Fruit fly (Drosophila melanogaster) whole organism, prepupa: ENCODE results near the gene Pdi.

Experiments
- Blimp-1 ChIP-seq: fragments of 200-800 bp; sonication (Bioruptor generic); optimal IDR thresholded peaks from 3 replicates; lab custom pipeline; 2017; ENCODE audit warnings: missing biosample characterization, missing genetic modification characterization, mild to moderate bottlenecking, moderate library complexity, missing genetic modification reagents
- CG10631 ChIP-seq: fragments of 200-800 bp; sonication (Bioruptor generic); optimal IDR thresholded peaks from 2 replicates; lab custom pipeline; 2016; ENCODE audit warnings: missing biosample characterization, missing genetic modification characterization
- CG10669 ChIP-seq: fragments of 200-800 bp; sonication (Bioruptor generic); optimal IDR thresholded peaks from 3 replicates; lab custom pipeline; 2018; ENCODE audit warnings: missing biosample characterization, mild to moderate bottlenecking, missing genetic modification characterization, moderate library complexity
- CG11294 ChIP-seq: fragments of 200-800 bp; sonication (Bioruptor generic); IDR thresholded peaks from 2 replicates; pipeline ENCODE4 v1.3.6; 2022; ENCODE audit warnings: missing biosample characterization, missing genetic modification characterization
- CG11762 ChIP-seq: fragments of 200-800 bp; sonication (Bioruptor generic); optimal IDR thresholded peaks from 3 replicates; lab custom pipeline; 2016; ENCODE audit warnings: missing biosample characterization, missing genetic modification characterization; ENCODE audit not compliant: insufficient read depth
- CG11902 ChIP-seq: fragments of 200-800 bp; sonication (Bioruptor generic); optimal IDR thresholded peaks from 3 replicates; lab custom pipeline; 2016; ENCODE audit warnings: missing biosample characterization, missing genetic modification characterization
- CG15336 ChIP-seq: fragments of 200-800 bp; sonication (Bioruptor generic); IDR thresholded peaks from 2 replicates; pipeline ENCODE4 v1.3.6; 2022; ENCODE audit warnings: missing biosample characterization, missing genetic modification characterization
- CG1621 ChIP-seq: fragments of 200-800 bp; sonication (Bioruptor generic); optimal IDR thresholded peaks from 3 replicates; lab custom pipeline; 2018; ENCODE audit warnings: missing biosample characterization, mild to moderate bottlenecking, missing genetic modification characterization
- CG16779 ChIP-seq: fragments of 200-800 bp; sonication (Bioruptor generic); optimal IDR thresholded peaks from 3 replicates; lab custom pipeline; 2017; ENCODE audit warnings: missing biosample characterization, mild to moderate bottlenecking, missing genetic modification characterization
- CG3032 ChIP-seq: fragments of 200-800 bp; optimal IDR thresholded peaks from 2 replicates; lab custom pipeline; 2019; ENCODE audit warnings: missing biosample characterization, mild to moderate bottlenecking, missing genetic modification characterization, moderate library complexity
- CG31627 ChIP-seq: fragments of 200-800 bp; sonication (Bioruptor generic); optimal IDR thresholded peaks from 3 replicates; lab custom pipeline; 2016; ENCODE audit warnings: missing biosample characterization, missing genetic modification characterization
- CG34406 ChIP-seq: fragments of 200-800 bp; sonication (Bioruptor generic); optimal IDR thresholded peaks from 3 replicates; lab custom pipeline; 2016; ENCODE audit warnings: missing biosample characterization, missing genetic modification characterization
- CG3919 ChIP-seq: fragments of 200-800 bp; sonication (Bioruptor generic); optimal IDR thresholded peaks from 3 replicates; lab custom pipeline; 2016; ENCODE audit warnings: missing biosample characterization, missing genetic modification characterization
- CG4318 ChIP-seq: fragments of 200-800 bp; sonication (Bioruptor generic); optimal IDR thresholded peaks from 3 replicates; lab custom pipeline; 2017; ENCODE audit warnings: missing biosample characterization, mild to moderate bottlenecking, missing genetic modification characterization
- CG6163 ChIP-seq: fragments of 200-800 bp; sonication (Bioruptor generic); IDR thresholded peaks from 3 replicates; pipeline ENCODE4 v1.3.6; 2022; ENCODE audit warnings: missing biosample characterization, missing genetic modification characterization
- CG6276 ChIP-seq: fragments of 200-800 bp; sonication (Bioruptor generic); optimal IDR thresholded peaks from 2 replicates; lab custom pipeline; 2017; ENCODE audit warnings: missing biosample characterization, mild to moderate bottlenecking, missing genetic modification characterization
- CG6792 ChIP-seq: fragments of 200-800 bp; sonication (Bioruptor generic); optimal IDR thresholded peaks from 3 replicates; lab custom pipeline; 2016; ENCODE audit warnings: missing biosample characterization, missing genetic modification characterization
- CG6808 ChIP-seq: fragments of 200-800 bp; sonication (Bioruptor generic); optimal IDR thresholded peaks from 3 replicates; lab custom pipeline; 2017; ENCODE audit warnings: missing biosample characterization, missing genetic modification characterization, mild to moderate bottlenecking, moderate library complexity, missing genetic modification reagents
- CG6854 ChIP-seq: fragments of 200-800 bp; sonication (Bioruptor generic); optimal IDR thresholded peaks from 2 replicates; lab custom pipeline; 2017; ENCODE audit warnings: missing biosample characterization, mild to moderate bottlenecking, missing genetic modification characterization
- CG7368 ChIP-seq: fragments of 200-800 bp; sonication (Bioruptor generic); optimal IDR thresholded peaks from 3 replicates; lab custom pipeline; 2016; ENCODE audit warnings: missing biosample characterization, missing genetic modification characterization
- CG8119 ChIP-seq: fragments of 200-800 bp; sonication (Bioruptor generic); IDR thresholded peaks from 3 replicates; pipeline ENCODE4 v1.3.6; 2022; ENCODE audit warnings: missing biosample characterization, missing genetic modification characterization
- CG8319 ChIP-seq: fragments of 200-800 bp; sonication (Bioruptor generic); optimal IDR thresholded peaks from 3 replicates; lab custom pipeline; 2016; ENCODE audit warnings: missing biosample characterization, missing genetic modification characterization
- CG8632 ChIP-seq: fragments of 200-800 bp; sonication (Bioruptor generic); optimal IDR thresholded peaks from 3 replicates; lab custom pipeline; 2016; ENCODE audit warnings: missing biosample characterization, missing genetic modification characterization
- CG9139 ChIP-seq: fragments of 200-800 bp; sonication (Bioruptor generic); optimal IDR thresholded peaks from 3 replicates; lab custom pipeline; 2017; ENCODE audit warnings: missing biosample characterization, mild to moderate bottlenecking, missing genetic modification characterization
- Eip75B ChIP-seq: fragments of 200-800 bp; sonication (Bioruptor generic); optimal IDR thresholded peaks from 3 replicates; lab custom pipeline; 2016; ENCODE audit warnings: missing biosample characterization, missing genetic modification characterization
- Eip78C ChIP-seq: fragments of 200-800 bp; sonication (Bioruptor generic); peaks from one replicate; lab custom pipeline; 2016; ENCODE audit warnings: missing biosample characterization, missing genetic modification characterization
- Eip93F ChIP-seq: fragments of 200-800 bp; sonication (Bioruptor generic); optimal IDR thresholded peaks from 2 replicates; lab custom pipeline; 2016; ENCODE audit warnings: missing biosample characterization, mild to moderate bottlenecking, missing genetic modification characterization
- Ets21C ChIP-seq: fragments of 200-800 bp; sonication (Bioruptor generic); optimal IDR thresholded peaks from 3 replicates; lab custom pipeline; 2016; ENCODE audit warnings: missing biosample characterization, missing genetic modification characterization
- Gug ChIP-seq: fragments of 200-800 bp; sonication (Bioruptor generic); IDR thresholded peaks from 2 replicates; pipeline ENCODE4 v1.3.6; 2022; ENCODE audit warnings: missing biosample characterization, missing genetic modification characterization
- Hr38 ChIP-seq: sonication (Bioruptor generic); optimal IDR thresholded peaks from 2 replicates; lab custom pipeline; 2016; ENCODE audit warnings: missing biosample characterization, missing genetic modification characterization
- Hr39 ChIP-seq: fragments of 200-800 bp; sonication (Bioruptor generic); optimal IDR thresholded peaks from 2 replicates; lab custom pipeline; 2016; ENCODE audit warnings: missing biosample characterization, missing genetic modification characterization
- Hr4 ChIP-seq: fragments of 200-800 bp; sonication (Bioruptor generic); optimal IDR thresholded peaks from 3 replicates; lab custom pipeline; 2016; ENCODE audit warnings: missing biosample characterization, missing genetic modification characterization
- Met ChIP-seq: fragments of 200-800 bp; sonication (Bioruptor generic); optimal IDR thresholded peaks from 3 replicates; lab custom pipeline; 2016; ENCODE audit warnings: missing biosample characterization, missing genetic modification characterization
- OdsH ChIP-seq: fragments of 200-800 bp; sonication (Bioruptor generic); optimal IDR thresholded peaks from 3 replicates; lab custom pipeline; 2016; ENCODE audit warnings: missing biosample characterization, missing genetic modification characterization
- Sox102F ChIP-seq: fragments of 200-800 bp; sonication (Bioruptor generic); optimal IDR thresholded peaks from 2 replicates; lab custom pipeline; 2016; ENCODE audit warnings: missing biosample characterization, mild to moderate bottlenecking, missing genetic modification characterization
- Sox14 ChIP-seq: fragments of 200-800 bp; sonication (Bioruptor generic); optimal IDR thresholded peaks from 3 replicates; lab custom pipeline; 2016; ENCODE audit warnings: missing biosample characterization, missing genetic modification characterization
- Sox15 ChIP-seq: fragments of 200-800 bp; sonication (Bioruptor generic); optimal IDR thresholded peaks from 3 replicates; lab custom pipeline; 2016; ENCODE audit warnings: missing biosample characterization, missing genetic modification characterization
- achi ChIP-seq: fragments of 200-800 bp; sonication (Bioruptor generic); optimal IDR thresholded peaks from 3 replicates; lab custom pipeline; 2016; ENCODE audit warnings: missing biosample characterization, missing genetic modification characterization
- cyc ChIP-seq: fragments of 200-800 bp; sonication (Bioruptor generic); optimal IDR thresholded peaks from 3 replicates; lab custom pipeline; 2016; ENCODE audit warnings: missing biosample characterization, missing genetic modification characterization
- dac ChIP-seq: fragments of 200-800 bp; sonication (Bioruptor generic); optimal IDR thresholded peaks from 2 replicates; lab custom pipeline; 2017; ENCODE audit warnings: missing biosample characterization, mild to moderate bottlenecking, missing genetic modification characterization
- eg ChIP-seq: fragments of 200-800 bp; sonication (Bioruptor generic); IDR thresholded peaks from 3 replicates; pipeline ENCODE4 v1.3.6; 2022; ENCODE audit warnings: missing biosample characterization, missing genetic modification characterization
- fd59A ChIP-seq: fragments of 200-800 bp; sonication (Bioruptor generic); optimal IDR thresholded peaks from 2 replicates; lab custom pipeline; 2017; ENCODE audit warnings: missing biosample characterization, mild to moderate bottlenecking, missing genetic modification characterization, missing genetic modification reagents
- fd85E ChIP-seq: fragments of 200-800 bp; sonication (Bioruptor generic); optimal IDR thresholded peaks from 3 replicates; lab custom pipeline; 2016; ENCODE audit warnings: missing biosample characterization, missing genetic modification characterization
- fkh ChIP-seq: fragments of 200-800 bp; sonication (Bioruptor generic); optimal IDR thresholded peaks from 3 replicates; lab custom pipeline; 2017; ENCODE audit warnings: missing biosample characterization, mild to moderate bottlenecking, missing genetic modification characterization, moderate library complexity
- lz ChIP-seq: fragments of 200-800 bp; sonication (Bioruptor generic); optimal IDR thresholded peaks from 3 replicates; lab custom pipeline; 2016; ENCODE audit warnings: missing biosample characterization, missing genetic modification characterization
- net ChIP-seq: fragments of 200-800 bp; sonication (Bioruptor generic); optimal IDR thresholded peaks from 3 replicates; lab custom pipeline; 2016; ENCODE audit warnings: missing biosample characterization, missing genetic modification characterization
- pdm3 ChIP-seq: fragments of 200-800 bp; sonication (Bioruptor generic); optimal IDR thresholded peaks from 3 replicates; lab custom pipeline; 2016; ENCODE audit warnings: missing biosample characterization, missing genetic modification characterization
- salr ChIP-seq, 2 experiments: fragments of 200-800 bp; sonication (Bioruptor generic); optimal IDR thresholded peaks; 3 replicates each; lab custom pipeline; 2016 to 2018; ENCODE audit warnings: missing biosample characterization in 2 of 2, missing genetic modification characterization in 2 of 2, mild to moderate bottlenecking in 1 of 2
- spab ChIP-seq: fragments of 200-800 bp; sonication (Bioruptor generic); optimal IDR thresholded peaks from 2 replicates; lab custom pipeline; 2017; ENCODE audit warnings: missing biosample characterization, mild to moderate bottlenecking, missing genetic modification characterization, missing genetic modification reagents
- ss ChIP-seq, 2 experiments: fragments of 200-800 bp; sonication (Bioruptor generic); optimal IDR thresholded peaks; 2 replicates in 1 of 2; 3 replicates in 1 of 2; lab custom pipeline; 2017 to 2018; ENCODE audit warnings: mild to moderate bottlenecking in 2 of 2, missing biosample characterization in 2 of 2, missing genetic modification characterization in 2 of 2, moderate library complexity in 1 of 2
- vri ChIP-seq: fragments of 200-800 bp; sonication (Bioruptor generic); optimal IDR thresholded peaks from 3 replicates; lab custom pipeline; 2016; ENCODE audit warnings: missing biosample characterization, mild to moderate bottlenecking, missing genetic modification characterization

The Pdi gene

DNA sequence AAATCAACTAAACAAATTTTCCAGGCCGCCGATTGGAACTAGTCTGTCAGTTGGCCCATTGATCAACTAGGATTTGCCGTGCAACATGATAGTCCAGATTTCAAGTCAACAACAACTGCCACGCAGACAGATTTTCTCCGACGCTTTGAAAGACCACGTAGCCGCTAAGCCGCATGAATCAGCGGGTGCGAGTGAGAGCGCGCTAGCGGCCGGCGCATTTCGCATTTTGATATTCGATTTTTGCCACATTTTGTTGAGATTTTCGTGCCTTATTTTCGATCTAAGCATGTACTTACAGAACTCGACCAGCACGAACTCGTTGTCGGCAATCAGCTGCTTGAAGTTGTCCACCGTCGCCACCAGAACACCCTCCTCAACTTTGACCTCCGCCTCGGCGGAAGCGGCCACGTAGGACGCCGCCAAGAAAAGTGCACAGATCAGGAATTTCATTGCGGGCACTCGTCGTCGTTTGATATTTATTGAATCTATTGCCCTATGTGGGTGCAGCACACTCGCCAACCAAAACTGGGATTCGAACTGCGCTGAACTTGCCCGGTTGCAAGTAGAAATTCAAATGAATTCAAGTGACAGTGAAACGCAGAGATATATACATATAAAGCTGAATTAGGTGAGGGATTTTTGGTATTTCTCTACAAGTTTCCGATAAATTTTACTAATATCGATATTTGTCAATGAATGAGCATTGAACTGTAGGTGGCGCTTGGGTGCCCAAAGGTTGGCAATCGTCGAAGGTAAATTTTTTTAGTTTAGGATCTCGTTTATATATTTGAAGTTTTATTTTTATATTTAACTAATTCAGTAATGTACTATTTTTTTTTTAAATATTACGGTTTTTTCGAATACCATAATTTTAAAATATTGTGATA lies at the start of gene Pdi:
Gene Pdi (minus strand): TSS at position 837 of the 887 bp plus-strand sequence.
- TF ChIP-seq CG3032 (tag; lab: Kevin White, UChicago): peak; percentile 20
- TF ChIP-seq achi (GFP tag; lab: Kevin White, UChicago): peak; percentile 23
- no peak for TF ChIP-seq CG31627
- peak; percentile 57 for TF ChIP-seq vri (GFP tag; lab: Kevin White, UChicago)
- TF ChIP-seq CG7368 (GFP tag; lab: Kevin White, UChicago): no peak
- no peak for TF ChIP-seq CG4318 (GFP tag; lab: Kevin White, UChicago)
- TF ChIP-seq Eip78C (GFP tag; lab: Kevin White, UChicago): peak; percentile 81
- peak; percentile 16 for TF ChIP-seq lz (GFP tag; lab: Kevin White, UChicago)
- no peak for TF ChIP-seq Gug (GFP tag; lab: Robert Waterston, UW)
- TF ChIP-seq Hr4: no peak
- TF ChIP-seq CG8119: no peak
- no peak for TF ChIP-seq pdm3 (GFP tag; lab: Kevin White, UChicago)
- TF ChIP-seq salr (GFP tag; optimal IDR thresholded peaks at IDR 0.05; lab: Kevin White, UChicago): no peak
- TF ChIP-seq CG34406: no peak
- no peak for TF ChIP-seq CG3919 (GFP tag; lab: Kevin White, UChicago)
- no peak for TF ChIP-seq spab
- TF ChIP-seq net: peak; percentile 15
- no peak for TF ChIP-seq CG11294
- peak; percentile 9 for TF ChIP-seq CG6808
- TF ChIP-seq CG15336 (GFP tag; lab: Robert Waterston, UW): peak; percentile 12; the same call in 1 of the 2 replicates
- TF ChIP-seq cyc (GFP tag; lab: Kevin White, UChicago): peak; percentile 2
- no peak for TF ChIP-seq fd85E (GFP tag; lab: Kevin White, UChicago)
- TF ChIP-seq OdsH (GFP tag; lab: Kevin White, UChicago): no peak
- no peak for TF ChIP-seq CG6792
- TF ChIP-seq Hr39: no peak
- TF ChIP-seq CG9139 (GFP tag; lab: Kevin White, UChicago): no peak
- peak; percentile 29 for TF ChIP-seq Eip75B (GFP tag; lab: Kevin White, UChicago)
- TF ChIP-seq CG1621: no peak
- peak; percentile 40; the same call in 2 of the 3 replicates for TF ChIP-seq CG6163 (GFP tag; lab: Robert Waterston, UW)
- no peak for TF ChIP-seq CG8319 (GFP tag; lab: Kevin White, UChicago)
- no peak for TF ChIP-seq CG11762 (GFP tag; lab: Kevin White, UChicago)
- no peak for TF ChIP-seq CG11902 (GFP tag; lab: Kevin White, UChicago)
- TF ChIP-seq Blimp-1 (GFP tag; lab: Kevin White, UChicago): peak; percentile 9
- no peak for TF ChIP-seq CG6276 (GFP tag; lab: Kevin White, UChicago)
- TF ChIP-seq CG6854 (GFP tag; lab: Kevin White, UChicago): peak; percentile 41
- no peak for TF ChIP-seq Sox15 (GFP tag; lab: Kevin White, UChicago)
- TF ChIP-seq Ets21C (GFP tag; lab: Kevin White, UChicago): no peak
- TF ChIP-seq CG16779: peak; percentile 23
- no peak for TF ChIP-seq dac (GFP tag; lab: Kevin White, UChicago)
- no peak for TF ChIP-seq Hr38 (GFP tag; lab: Kevin White, UChicago)
- TF ChIP-seq ss (GFP tag; optimal IDR thresholded peaks at IDR 0.05; lab: Kevin White, UChicago): peak in 1 of 2 experiments; percentile 16
- no peak for TF ChIP-seq fkh (GFP tag; lab: Kevin White, UChicago)
- TF ChIP-seq CG10669 (GFP tag; lab: Kevin White, UChicago): no peak
- TF ChIP-seq eg (GFP tag; lab: Robert Waterston, UW): no peak; the same call in 2 of the 3 replicates
- no peak for TF ChIP-seq CG8632 (GFP tag; lab: Kevin White, UChicago)
- TF ChIP-seq Sox14 (GFP tag; lab: Kevin White, UChicago): no peak
- no peak for TF ChIP-seq Eip93F (GFP tag; lab: Kevin White, UChicago)
- TF ChIP-seq Sox102F (GFP tag; lab: Kevin White, UChicago): peak; percentile 37
- no peak for TF ChIP-seq CG10631 (GFP tag; lab: Kevin White, UChicago)
- TF ChIP-seq fd59A: no peak
- no peak for TF ChIP-seq Met (GFP tag; lab: Kevin White, UChicago)
